Worm (Caenorhabditis elegans) whole organism, L3 larva: ENCODE data around the gene C44C10.15.

Source experiments
- nhr-76 ChIP-seq: fragments of 150-350 bp; sonication (generic microtip); optimal IDR thresholded peaks from 5 replicates; lab custom pipeline; 2014; ENCODE audit warnings: missing biosample characterization, missing genetic modification characterization
- snpc-4 ChIP-seq: fragments of 150-350 bp; optimal IDR thresholded peaks from 2 replicates; lab custom pipeline; 2014; ENCODE audit warnings: missing biosample characterization, missing genetic modification characterization

DNA sequence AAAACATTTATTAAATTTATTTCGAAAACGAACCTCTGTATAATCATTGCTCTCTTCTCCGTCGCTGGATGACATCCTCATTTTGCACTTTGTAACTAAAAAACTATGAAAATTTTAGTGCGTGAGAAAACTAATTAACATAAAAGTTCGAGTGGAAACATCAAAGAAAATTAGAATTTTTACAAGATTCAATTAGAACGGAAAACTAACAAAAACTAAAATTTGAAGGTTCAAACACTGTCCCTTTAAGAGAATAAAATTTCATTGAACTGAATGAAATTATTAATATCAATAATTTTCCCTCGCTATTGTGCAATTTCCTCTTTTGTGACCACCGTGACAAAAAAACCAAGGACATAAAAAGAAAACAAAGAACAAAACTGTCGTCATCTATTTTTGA lies 36.9 kb upstream of the C44C10.15 start, which contains the start of gene D1053.3:
- no peak for TF ChIP-seq nhr-76 (tag; lab: Kevin White, UChicago)
- TF ChIP-seq snpc-4 (tag; lab: Kevin White, UChicago): no peak
